Worm (Caenorhabditis elegans): ENCODE results near the gene T08D2.5.

- TF ChIP-seq flt-1 (GFP tag; IDR thresholded peaks at IDR 0.05), result no peak
- TF ChIP-seq cog-1 (tag; optimal IDR thresholded peaks at IDR 0.05), result no peak
- no peak for TF ChIP-seq ztf-23 (GFP tag; IDR thresholded peaks at IDR 0.05)
- TF ChIP-seq klf-2 (GFP tag; conservative IDR thresholded peaks at IDR 0.05), result no peak
Observed at ce11 chrX:146832-147231, 30.3 kb upstream of the T08D2.5 start.
